Worm (Caenorhabditis elegans): ENCODE results near the gene Y54G11A.2.

DNA sequence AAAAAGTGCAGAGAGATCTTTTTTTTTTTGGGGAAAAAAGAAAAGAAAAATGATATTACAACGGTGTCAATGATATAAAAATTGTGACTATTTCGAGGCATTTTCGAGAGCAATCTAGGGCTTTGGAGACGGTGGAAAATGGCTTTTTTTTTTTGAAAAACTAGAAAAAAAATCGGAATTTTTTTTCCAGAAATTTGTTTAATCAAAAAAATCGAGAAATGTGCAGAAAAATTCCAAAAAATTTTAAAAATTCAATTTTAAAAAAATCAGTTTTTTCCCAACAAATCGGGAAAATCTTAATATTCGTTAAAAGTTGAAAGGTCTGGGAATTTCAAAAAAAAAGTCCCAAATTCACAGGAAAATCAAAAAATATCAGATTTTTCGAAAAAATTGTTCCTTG, 4.6 kb downstream of the Y54G11A.2 start, which contains the start of gene Y54G11A.19:
- TF ChIP-seq blmp-1 (tag; optimal IDR thresholded peaks at IDR 0.05), result no peak
- TF ChIP-seq nhr-11 (tag; optimal IDR thresholded peaks at IDR 0.05), result no peak
- no peak for TF ChIP-seq nhr-237 (tag; optimal IDR thresholded peaks at IDR 0.05)
- TF ChIP-seq unc-62 (GFP tag; optimal IDR thresholded peaks at IDR 0.05), result no peak
- TF ChIP-seq mdl-1 (tag; optimal IDR thresholded peaks at IDR 0.05), result no peak
- TF ChIP-seq nhr-47 (tag; optimal IDR thresholded peaks at IDR 0.05), result no peak
